Worm (Caenorhabditis elegans): ENCODE measurements around the gene fbxa-88.

DNA sequence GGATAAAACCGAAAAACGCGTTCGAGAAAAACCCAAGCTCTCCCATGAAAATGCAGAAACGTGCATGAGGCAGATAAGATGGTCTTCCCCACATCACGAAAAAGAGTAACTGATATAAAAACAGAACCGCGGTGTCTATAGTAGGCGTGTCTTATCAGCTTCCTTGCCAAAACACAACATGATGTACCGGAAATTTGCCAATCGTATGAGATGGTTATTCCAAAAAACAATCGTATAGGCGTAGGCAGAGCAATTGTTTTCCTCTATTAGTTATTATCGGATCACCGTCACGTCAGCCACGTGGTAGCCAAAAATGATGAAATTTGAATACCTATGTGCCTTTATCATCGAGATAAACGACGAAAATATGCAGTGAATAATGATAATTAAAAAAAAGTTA, 43.5 kb downstream of the fbxa-88 start, which contains the start of gene str-7:
- TF ChIP-seq dao-5 (tag; optimal IDR thresholded peaks at IDR 0.05) (no peak), him-1 (tag; optimal IDR thresholded peaks at IDR 0.05) (no peak)

All from whole organism, L4/young adult.